Worm (Caenorhabditis elegans): ENCODE results near the gene F41G4.13.

- TF ChIP-seq lin-13 (GFP tag; optimal IDR thresholded peaks at IDR 0.05) (no peak), Y75B8A.6 (GFP tag; IDR thresholded peaks at IDR 0.05) (no peak), nhr-10 (tag; optimal IDR thresholded peaks at IDR 0.05) (no peak), pha-4 (GFP tag; IDR thresholded peaks at IDR 0.05) (no peak), pha-4 (tag; optimal IDR thresholded peaks at IDR 0.05) (no peak), zip-2 (tag; optimal IDR thresholded peaks at IDR 0.05) (no peak), ceh-44 (GFP tag; IDR thresholded peaks at IDR 0.05) (no peak), nhr-76 (tag; optimal IDR thresholded peaks at IDR 0.05) (no peak), dve-1 (tag; optimal IDR thresholded peaks at IDR 0.05; ENCODE audit: insufficient read depth) (no peak), snpc-4 (tag; optimal IDR thresholded peaks at IDR 0.05) (no peak), ztf-11 (tag; optimal IDR thresholded peaks at IDR 0.05) (no peak), nhr-237 (tag; optimal IDR thresholded peaks at IDR 0.05) (no peak), spr-1 (tag; optimal IDR thresholded peaks at IDR 0.05) (no peak), fos-1 (tag; optimal IDR thresholded peaks at IDR 0.05) (no peak), spr-3 (GFP tag; optimal IDR thresholded peaks at IDR 0.05) (no peak)
These were observed 41.9 kb downstream of the F41G4.13 start, which contains the start of gene got-1.2 for ce11 chrX:16792700-16793176.
